Worm (Caenorhabditis elegans): ENCODE measurements around the gene ppm-1.A.

DNA sequence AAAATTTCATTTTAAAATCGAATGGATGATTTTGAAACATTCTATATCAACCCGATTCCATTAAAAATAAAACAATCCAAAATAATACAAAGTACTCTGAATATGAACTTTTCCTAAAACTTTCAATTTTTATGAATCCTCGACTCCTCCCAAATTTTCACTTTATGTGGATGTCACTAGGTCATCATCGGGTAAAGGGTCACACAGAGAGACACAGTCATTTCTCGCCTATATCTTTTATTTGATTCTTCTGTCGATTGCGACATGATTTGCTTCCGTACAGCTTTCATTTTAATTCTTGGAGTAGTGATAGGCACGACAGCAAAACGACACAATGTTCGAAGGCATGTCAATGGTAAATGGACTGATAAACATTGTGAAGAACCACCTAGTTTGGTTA is 7.7 kb downstream of the ppm-1.A start, which contains the start of gene F25D1.3:
- TF ChIP-seq ceh-9 (tag; optimal IDR thresholded peaks at IDR 0.05) (no peak), nfya-1 (tag; optimal IDR thresholded peaks at IDR 0.05; ENCODE audit: insufficient read depth) (no peak), elt-3 (tag; optimal IDR thresholded peaks at IDR 0.05) (no peak), ztf-4 (tag; optimal IDR thresholded peaks at IDR 0.05) (no peak), fkh-10 (GFP tag; optimal IDR thresholded peaks at IDR 0.05) (no peak), aly-2 (tag; optimal IDR thresholded peaks at IDR 0.05) (no peak), elt-2 (tag; optimal IDR thresholded peaks at IDR 0.05) (no peak), ama-1 (optimal IDR thresholded peaks at IDR 0.05) (no peak), nhr-76 (tag; optimal IDR thresholded peaks at IDR 0.05) (no peak)
